Worm (Caenorhabditis elegans) whole organism, young adult: Measurements from ENCODE around the gene Y53C12B.1.

Source experiments
- F55B11.4 ChIP-seq: sonication (generic microtip); optimal IDR thresholded peaks from 2 replicates; lab custom pipeline; 2016; ENCODE audit warnings: missing compliant biosample characterization, missing genetic modification characterization, borderline replicate concordance; ENCODE audit not compliant: insufficient read depth
- F57A8.1 ChIP-seq: fragments of 200-800 bp; sonication (Bioruptor generic); optimal IDR thresholded peaks from 2 replicates; lab custom pipeline; 2018; ENCODE audit warnings: mild to moderate bottlenecking, missing genetic modification characterization, moderate library complexity, missing compliant biosample characterization
- efl-1 ChIP-seq: fragments of 150-350 bp; optimal IDR thresholded peaks from 2 replicates; lab custom pipeline; 2014; ENCODE audit warnings: missing biosample characterization, missing genetic modification reagents, missing genetic modification characterization
- ets-4 ChIP-seq: fragments of 200-800 bp; sonication (Bioruptor generic); optimal IDR thresholded peaks from 2 replicates; lab custom pipeline; 2018; ENCODE audit warnings: mild to moderate bottlenecking, missing genetic modification characterization, missing compliant biosample characterization
- lir-1 ChIP-seq: fragments of 200-800 bp; sonication (Bioruptor generic); conservative IDR thresholded peaks from 2 replicates; pipeline ENCODE4 v1.3.6; 2022; ENCODE audit warnings: missing genetic modification reagents, missing genetic modification characterization, missing compliant biosample characterization
- mes-4 ChIP-seq: sonication (generic microtip); optimal IDR thresholded peaks from 2 replicates; lab custom pipeline; 2016; ENCODE audit warnings: missing genotype, missing genetic modification characterization, missing compliant biosample characterization
- mxl-1 ChIP-seq: sonication (generic microtip); optimal IDR thresholded peaks from 2 replicates; lab custom pipeline; 2016; ENCODE audit warnings: missing genetic modification characterization, missing compliant biosample characterization
- snpc-4 ChIP-seq, 5 experiments: fragments of 150-350 bp in 1 of 5; sonication (generic microtip) in 4 of 5; optimal IDR thresholded peaks; 2 replicates each; lab custom pipeline; 2014 to 2018; ENCODE audit warnings: missing genetic modification characterization in 5 of 5, missing biosample characterization in 3 of 5, antibody characterized with exemption in 2 of 5, mild to moderate bottlenecking in 2 of 5, missing compliant biosample characterization in 2 of 5, missing genotype in 2 of 5, moderate library complexity in 2 of 5, missing genetic modification reagents in 1 of 5
- ztf-28 ChIP-seq: fragments of 200-800 bp; sonication (Bioruptor generic); IDR thresholded peaks from 2 replicates; pipeline ENCODE4 v1.3.6; 2022; ENCODE audit warnings: missing genetic modification reagents, missing genetic modification characterization, missing compliant biosample characterization

DNA sequence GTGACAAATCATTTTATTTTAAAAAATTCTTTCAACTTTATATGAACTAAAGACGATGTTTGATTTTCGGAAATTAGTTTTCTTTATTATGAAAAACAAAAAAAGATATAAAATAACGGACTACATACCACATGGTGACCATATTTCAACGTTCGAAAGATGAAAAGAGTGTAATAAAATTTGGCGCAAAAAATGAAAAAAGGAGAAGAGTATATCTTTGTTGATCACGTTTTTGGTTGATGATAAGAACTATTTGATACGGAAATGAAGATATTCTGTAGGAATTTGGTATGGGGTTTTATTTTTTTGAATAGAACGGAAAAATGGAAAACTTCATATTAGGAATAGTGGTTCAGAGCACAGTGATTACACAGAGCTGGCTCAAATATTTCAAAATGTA lies 7.2 kb upstream of the Y53C12B.1 start, which contains the start of gene Y53C12B.7:
- TF ChIP-seq mes-4 (tag; lab: Kevin White, UChicago) (no peak), F57A8.1 (no peak), lir-1 (GFP tag; lab: Robert Waterston, UW) (no peak), mxl-1 (tag; lab: Kevin White, UChicago) (no peak), ztf-28 (GFP tag; lab: Robert Waterston, UW) (no peak), snpc-4 (GFP tag; optimal IDR thresholded peaks at IDR 0.05; lab: Kevin White, UChicago) (no peak), snpc-4 (tag; optimal IDR thresholded peaks at IDR 0.05; lab: Kevin White, UChicago) (no peak), F55B11.4 (tag; lab: Kevin White, UChicago) (no peak), efl-1 (GFP tag; lab: Kevin White, UChicago) (no peak), ets-4 (GFP tag; lab: Kevin White, UChicago) (no peak)
